Fruit fly (Drosophila melanogaster): ENCODE results near the gene Eogt.

The Eogt gene

DNA sequence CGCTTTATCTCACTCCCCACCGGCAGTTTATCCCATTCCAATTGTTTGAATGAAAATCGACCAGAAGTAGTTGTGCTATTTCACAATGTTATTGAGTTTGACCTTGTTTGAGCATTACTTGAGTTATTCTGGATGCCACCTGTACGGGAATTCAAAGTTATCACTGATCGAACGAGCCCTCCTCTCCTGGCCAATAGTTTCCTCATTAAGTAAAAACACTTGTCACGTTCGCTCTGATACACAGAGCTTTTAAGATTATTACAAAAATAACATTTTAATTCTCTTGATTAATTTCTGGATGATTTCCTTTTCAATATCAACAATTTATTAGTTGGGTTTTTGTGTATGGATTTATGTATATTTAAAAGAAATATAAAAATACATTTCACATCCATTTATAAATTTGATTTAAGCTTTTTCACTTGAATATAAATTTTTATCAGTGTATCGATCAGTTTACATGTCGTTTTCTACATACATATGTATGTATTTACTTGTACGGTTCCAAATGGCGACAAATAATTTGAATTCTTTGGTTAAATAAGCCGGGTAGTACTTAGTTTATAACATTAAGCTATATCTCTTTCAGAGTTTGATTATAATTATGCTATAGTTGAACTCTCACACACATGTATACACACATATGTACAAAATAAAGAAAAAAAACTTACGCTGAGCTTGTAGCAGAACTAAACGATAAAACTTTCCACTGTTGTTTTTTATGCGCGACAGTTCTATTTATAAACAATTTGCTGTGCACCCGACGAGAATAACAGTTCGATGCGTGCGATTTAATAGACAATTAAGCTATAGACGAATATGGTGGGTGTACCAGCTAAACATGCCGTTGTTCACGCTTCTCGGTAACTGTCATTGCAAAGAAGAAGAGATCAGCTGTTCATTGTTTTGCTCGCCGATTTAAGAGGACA is 6.8 kb upstream of the Eogt start, which contains the start of the genes CG3609 and CG15390 (continued):
- TF ChIP-seq ey (GFP tag; optimal IDR thresholded peaks at IDR 0.05): peak; percentile 89

dm6 chr2L:2375655-2376417 is 5.1 kb upstream of the Eogt start, which contains the start of gene Atxn7:
Gene Atxn7 (plus strand): TSS chr2L:2375841.
- TF ChIP-seq Abd-B (GFP tag; optimal IDR thresholded peaks at IDR 0.05) (peak; percentile 46), Sp1 (GFP tag; optimal IDR thresholded peaks at IDR 0.05) (peak; percentile 80), Myc (optimal IDR thresholded peaks at IDR 0.05) (peak; percentile 32), sv (GFP tag; optimal IDR thresholded peaks at IDR 0.05) (peak; percentile 13), dsf (GFP tag; optimal IDR thresholded peaks at IDR 0.05; ENCODE audit: borderline replicate concordance) (peak; percentile 32), Hr83 (GFP tag; optimal IDR thresholded peaks at IDR 0.05; ENCODE audit: poor library complexity, severe bottlenecking) (peak; percentile 69), dmrt93B (GFP tag; optimal IDR thresholded peaks at IDR 0.05) (peak; percentile 75), CG32264 (GFP tag; optimal IDR thresholded peaks at IDR 0.05) (peak; percentile 42), N (GFP tag; optimal IDR thresholded peaks at IDR 0.05) (peak; percentile 89), Jra (GFP tag; optimal IDR thresholded peaks at IDR 0.05) (peak; percentile 63), Vsx2 (GFP tag; optimal IDR thresholded peaks at IDR 0.05; ENCODE audit: partially characterized antibody) (no peak), rgr (GFP tag; optimal IDR thresholded peaks at IDR 0.05) (peak; percentile 81), Dif (GFP tag; optimal IDR thresholded peaks at IDR 0.05; ENCODE audit: partially characterized antibody) (peak; percentile 17), GATAd (GFP tag; optimal IDR thresholded peaks at IDR 0.05) (no peak), tai (GFP tag; optimal IDR thresholded peaks at IDR 0.05) (no peak), CrebA (GFP tag; optimal IDR thresholded peaks at IDR 0.05; ENCODE audit: borderline replicate concordance) (no peak), br (GFP tag; optimal IDR thresholded peaks at IDR 0.05) (peak; percentile 69), OdsH (GFP tag; optimal IDR thresholded peaks at IDR 0.05) (peak; percentile 35), ey (GFP tag; optimal IDR thresholded peaks at IDR 0.05) (peak; percentile 45), Mio (GFP tag; optimal IDR thresholded peaks at IDR 0.05) (no peak), CG9705 (GFP tag; optimal IDR thresholded peaks at IDR 0.05) (peak; percentile 82), Rel (GFP tag; optimal IDR thresholded peaks at IDR 0.05) (no peak), Rel (tag; optimal IDR thresholded peaks at IDR 0.05) (peak; percentile 63), Hnf4 (GFP tag; optimal IDR thresholded peaks at IDR 0.05) (peak; percentile 65), h (GFP tag; optimal IDR thresholded peaks at IDR 0.05) (peak; percentile 66), pan (optimal IDR thresholded peaks at IDR 0.05) (no peak), HLH106 (tag; optimal IDR thresholded peaks at IDR 0.05) (peak; percentile 44), dl (GFP tag; optimal IDR thresholded peaks at IDR 0.05; ENCODE audit: insufficient read depth in 1 of 2, partially characterized antibody in 2 of 2) (no peak), Dfd (GFP tag; optimal IDR thresholded peaks at IDR 0.05) (no peak), woc (GFP tag; optimal IDR thresholded peaks at IDR 0.05) (peak; percentile 20), lola (GFP tag; optimal IDR thresholded peaks at IDR 0.05) (no peak), psq (GFP tag; optimal IDR thresholded peaks at IDR 0.05) (peak; percentile 30), jim (GFP tag; optimal IDR thresholded peaks at IDR 0.05) (no peak), Hr78 (GFP tag; optimal IDR thresholded peaks at IDR 0.05) (no peak), foxo (GFP tag; optimal IDR thresholded peaks at IDR 0.05) (peak; percentile 37 to 42), sage (GFP tag; optimal IDR thresholded peaks at IDR 0.05) (peak; percentile 59), fru (GFP tag; optimal IDR thresholded peaks at IDR 0.05) (peak; percentile 77), brk (GFP tag; optimal IDR thresholded peaks at IDR 0.05) (no peak), usp (GFP tag; optimal IDR thresholded peaks at IDR 0.05) (no peak)
